Fruit fly (Drosophila melanogaster) whole organism: ENCODE results near the gene Gip.

Experiments
- CG8478 ChIP-seq: fragments of >200 bp; optimal IDR thresholded peaks from 2 replicates; lab custom pipeline; 2018; ENCODE audit warnings: inconsistent platforms
- Dll ChIP-seq: fragments of >200 bp; optimal IDR thresholded peaks from 2 replicates; lab custom pipeline; 2017
- EcR ChIP-seq, 2 experiments: fragments of >200 bp; optimal IDR thresholded peaks; 2 replicates each; lab custom pipeline; 2017; ENCODE audit warnings: missing biosample characterization in 2 of 2, missing genetic modification characterization in 2 of 2, missing genetic modification reagents in 2 of 2
- pan ChIP-seq: fragments of >200 bp; optimal IDR thresholded peaks from 2 replicates; lab custom pipeline; 2017
- psq ChIP-seq: fragments of >200 bp; optimal IDR thresholded peaks from 2 replicates; lab custom pipeline; 2017
- usp ChIP-seq: fragments of >200 bp; optimal IDR thresholded peaks from 2 replicates; lab custom pipeline; 2017; ENCODE audit warnings: missing biosample characterization, missing genetic modification characterization, mixed read lengths

The Gip gene

DNA sequence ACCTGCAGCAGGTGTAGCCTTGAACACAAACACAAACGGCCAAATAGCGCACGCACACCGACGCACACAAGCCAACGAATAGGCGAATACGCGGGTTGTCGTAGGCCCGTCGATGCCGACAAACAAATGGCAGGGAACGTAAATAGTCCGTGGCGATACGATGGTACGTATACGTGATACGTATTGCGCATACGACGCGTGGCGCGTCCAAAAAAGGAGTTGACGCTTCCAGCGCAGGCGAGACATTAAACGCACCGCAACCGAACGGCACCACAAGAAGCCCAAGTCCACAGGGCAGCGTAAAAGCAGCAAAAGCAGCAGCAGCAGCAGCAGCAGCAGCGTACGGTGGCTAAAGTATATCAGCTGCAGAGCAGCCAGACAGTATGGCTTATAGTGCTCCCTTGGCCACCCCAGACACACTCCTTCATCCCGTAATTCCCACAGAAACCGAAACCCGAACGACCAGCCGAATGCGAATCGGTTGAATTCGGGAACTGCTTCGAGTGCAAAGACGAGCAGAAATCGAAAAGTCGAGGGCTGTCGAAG lies 11.2 kb downstream of the Gip start:
- TF ChIP-seq pan: no peak
- TF ChIP-seq EcR (GFP tag; optimal IDR thresholded peaks at IDR 0.05; lab: Kevin White, UChicago): no peak
- no peak for TF ChIP-seq CG8478 (lab: Kevin White, UChicago)
- TF ChIP-seq usp (GFP tag; lab: Kevin White, UChicago): no peak
- no peak for TF ChIP-seq Dll (lab: Kevin White, UChicago)
- no peak for TF ChIP-seq psq (lab: Kevin White, UChicago)

dm6 chrX:10308996-10309395 lies 20.7 kb downstream of the Gip start:
- TF ChIP-seq EcR (GFP tag; optimal IDR thresholded peaks at IDR 0.05; lab: Kevin White, UChicago): no peak
- no peak for TF ChIP-seq pan
- TF ChIP-seq Dll (lab: Kevin White, UChicago): no peak
- no peak for TF ChIP-seq usp (GFP tag; lab: Kevin White, UChicago)
- TF ChIP-seq psq (lab: Kevin White, UChicago): no peak
- TF ChIP-seq CG8478 (lab: Kevin White, UChicago): no peak

- TF ChIP-seq CG8478 (lab: Kevin White, UChicago) (no peak), pan (no peak)
Measured at dm6 chrX:10307955-10308354, 21.7 kb downstream of the Gip start.

DNA sequence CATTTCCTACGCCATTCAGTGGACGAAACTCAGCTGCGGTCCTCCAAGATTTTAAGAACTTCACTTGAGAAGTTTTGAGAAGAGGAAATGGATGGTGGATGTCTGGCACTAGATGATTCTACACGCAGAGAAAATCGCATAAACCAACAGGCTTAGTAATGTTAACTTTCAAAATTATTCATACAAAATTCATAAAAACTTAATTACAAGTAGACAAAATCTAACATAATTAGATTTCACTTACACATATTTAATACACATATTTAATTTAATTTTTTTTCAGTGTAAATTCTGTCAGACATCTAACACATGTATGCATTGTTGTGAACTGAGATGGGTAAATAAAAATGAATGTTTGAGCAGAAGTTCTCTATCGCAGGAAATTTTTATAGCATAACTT lies 29.5 kb downstream of the Gip start:
- TF ChIP-seq Dll (lab: Kevin White, UChicago) (no peak), usp (GFP tag; lab: Kevin White, UChicago) (no peak), CG8478 (lab: Kevin White, UChicago) (no peak), pan (no peak), EcR (GFP tag; optimal IDR thresholded peaks at IDR 0.05; lab: Kevin White, UChicago) (no peak), psq (lab: Kevin White, UChicago) (no peak)

DNA sequence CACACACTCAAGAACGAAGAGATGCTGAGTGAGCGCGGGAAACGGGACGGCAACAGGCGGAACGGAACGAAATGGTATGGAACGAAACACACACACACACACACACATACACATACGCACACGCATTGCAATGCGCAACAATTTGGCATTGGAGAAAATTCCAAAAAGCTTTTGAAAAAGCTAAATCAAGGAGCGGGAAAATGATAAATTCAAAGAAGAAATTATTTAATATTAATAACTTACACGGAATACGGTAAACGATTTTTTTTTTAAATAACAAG lies 39.0 kb downstream of the Gip start:
- TF ChIP-seq psq (lab: Kevin White, UChicago): no peak
- no peak for TF ChIP-seq usp (GFP tag; lab: Kevin White, UChicago)
- no peak for TF ChIP-seq CG8478 (lab: Kevin White, UChicago)
- no peak for TF ChIP-seq Dll (lab: Kevin White, UChicago)
- TF ChIP-seq EcR (GFP tag; optimal IDR thresholded peaks at IDR 0.05; lab: Kevin White, UChicago): no peak
- TF ChIP-seq pan: no peak

DNA sequence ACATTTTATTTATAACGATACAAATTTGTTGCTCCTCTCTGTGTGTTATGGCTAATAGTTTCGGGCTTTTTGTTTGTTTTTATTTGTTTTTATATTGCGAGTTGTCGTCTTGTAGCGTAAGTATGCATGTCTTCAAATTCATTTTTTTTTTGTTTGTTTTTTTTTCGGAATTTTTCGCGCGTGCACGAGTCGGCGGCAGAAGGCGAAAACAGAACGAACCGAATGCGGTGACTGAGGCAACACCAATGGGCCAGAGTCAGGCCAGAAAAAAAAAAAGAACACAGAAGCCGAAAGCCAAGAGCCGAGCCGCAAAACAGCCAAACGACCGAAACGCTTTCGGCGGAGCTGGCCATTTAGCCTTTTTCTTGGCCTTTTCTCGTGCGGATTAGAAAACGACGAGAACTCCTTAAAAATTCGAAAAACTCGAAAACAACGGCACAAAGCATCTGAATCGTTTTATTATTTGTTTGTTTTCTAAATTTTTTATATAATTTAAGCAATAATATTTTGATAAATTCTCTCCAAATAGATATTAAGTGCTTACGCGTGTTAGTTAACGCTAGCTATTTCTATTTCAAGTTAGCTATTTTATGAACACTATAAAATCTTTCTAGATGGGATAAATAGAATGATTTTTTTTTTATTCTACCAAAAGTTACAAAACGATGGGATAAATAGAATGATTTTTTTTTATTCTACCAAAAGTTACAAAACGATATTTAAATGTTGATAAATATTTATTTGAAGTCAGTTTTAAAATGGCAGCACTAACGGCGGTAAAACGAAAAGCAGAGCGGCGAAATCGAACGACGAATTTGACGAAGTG lies 39.5 kb downstream of the Gip start:
- no peak for TF ChIP-seq Dll (lab: Kevin White, UChicago)
- TF ChIP-seq EcR (GFP tag; optimal IDR thresholded peaks at IDR 0.05; lab: Kevin White, UChicago): no peak
- no peak for TF ChIP-seq pan
- TF ChIP-seq CG8478 (lab: Kevin White, UChicago): no peak
- TF ChIP-seq psq (lab: Kevin White, UChicago): no peak
- no peak for TF ChIP-seq usp (GFP tag; lab: Kevin White, UChicago)
